Worm (Caenorhabditis elegans) whole organism, L3 larva: ENCODE results near the gene vps-53.

Experiments
- R02D3.7 ChIP-seq: fragments of 150-350 bp; optimal IDR thresholded peaks from 2 replicates; lab custom pipeline; 2014; ENCODE audit warnings: missing biosample characterization, missing genetic modification characterization
- ZK546.5 ChIP-seq: sonication (generic microtip); optimal IDR thresholded peaks from 2 replicates; lab custom pipeline; 2017; ENCODE audit warnings: missing biosample characterization, missing genetic modification characterization
- aly-2 ChIP-seq: fragments of 150-350 bp; optimal IDR thresholded peaks from 2 replicates; lab custom pipeline; 2014; ENCODE audit warnings: missing biosample characterization, missing genetic modification characterization
- ama-1 ChIP-seq: fragments of 150-350 bp; optimal IDR thresholded peaks from 2 replicates; lab custom pipeline; 2018
- ceh-16 ChIP-seq: sonication (generic microtip); optimal IDR thresholded peaks from 2 replicates; lab custom pipeline; 2017; ENCODE audit warnings: missing biosample characterization, missing genetic modification characterization
- ceh-28 ChIP-seq: fragments of 150-350 bp; optimal IDR thresholded peaks from 2 replicates; lab custom pipeline; 2014; ENCODE audit warnings: missing biosample characterization, missing genetic modification reagents, missing genetic modification characterization
- ceh-82 ChIP-seq: fragments of 150-350 bp; optimal IDR thresholded peaks from 2 replicates; lab custom pipeline; 2014; ENCODE audit warnings: missing biosample characterization, missing genetic modification characterization
- daf-12 ChIP-seq: fragments of 150-350 bp; optimal IDR thresholded peaks from 2 replicates; lab custom pipeline; 2014; ENCODE audit warnings: missing biosample characterization, missing genetic modification reagents, missing genetic modification characterization
- egl-27 ChIP-seq: sonication (generic microtip); optimal IDR thresholded peaks from 4 replicates; lab custom pipeline; 2017; ENCODE audit warnings: missing biosample characterization, missing genetic modification reagents, missing genetic modification characterization
- elt-1 ChIP-seq: fragments of 150-350 bp; optimal IDR thresholded peaks from 2 replicates; lab custom pipeline; 2014; ENCODE audit warnings: missing biosample characterization, missing genetic modification characterization
- elt-3 ChIP-seq, 3 experiments: fragments of 150-350 bp in 1 of 3; sonication (generic microtip) in 2 of 3; optimal IDR thresholded peaks; 2 replicates in 2 of 3; 4 replicates in 1 of 3; lab custom pipeline; 2014 to 2017; ENCODE audit warnings: missing biosample characterization in 3 of 3, missing genetic modification characterization in 3 of 3
- eor-1 ChIP-seq, 2 experiments: fragments of 150-350 bp; optimal IDR thresholded peaks; 2 replicates each; lab custom pipeline; 2014 to 2018; ENCODE audit warnings: missing biosample characterization in 2 of 2, missing genetic modification characterization in 2 of 2
- fkh-2 ChIP-seq: fragments of 150-350 bp; optimal IDR thresholded peaks from 2 replicates; lab custom pipeline; 2014; ENCODE audit warnings: missing biosample characterization, missing genetic modification reagents, missing genetic modification characterization
- fos-1 ChIP-seq: fragments of 150-350 bp; optimal IDR thresholded peaks from 2 replicates; lab custom pipeline; 2014; ENCODE audit warnings: missing biosample characterization, missing genetic modification characterization
- hmg-11 ChIP-seq: sonication (generic microtip); optimal IDR thresholded peaks from 2 replicates; lab custom pipeline; 2016; ENCODE audit warnings: missing genetic modification characterization, missing compliant biosample characterization
- jun-1 ChIP-seq: fragments of 150-350 bp; optimal IDR thresholded peaks from 2 replicates; lab custom pipeline; 2014; ENCODE audit warnings: missing biosample characterization, missing genetic modification reagents, missing genetic modification characterization
- lin-15B ChIP-seq: fragments of 150-350 bp; optimal IDR thresholded peaks from 2 replicates; lab custom pipeline; 2014; ENCODE audit warnings: missing biosample characterization, missing genetic modification characterization
- lin-39 ChIP-seq: fragments of 150-350 bp; optimal IDR thresholded peaks from 2 replicates; lab custom pipeline; 2018; ENCODE audit warnings: missing biosample characterization, missing genetic modification reagents, missing genetic modification characterization
- mdl-1 ChIP-seq: fragments of 150-350 bp; optimal IDR thresholded peaks from 2 replicates; lab custom pipeline; 2014; ENCODE audit warnings: missing biosample characterization, missing genetic modification characterization
- nfya-1 ChIP-seq: sonication (generic microtip); optimal IDR thresholded peaks from 2 replicates; lab custom pipeline; 2017; ENCODE audit warnings: missing genetic modification characterization, mild to moderate bottlenecking, missing compliant biosample characterization, antibody characterized with exemption, moderate library complexity; ENCODE audit not compliant: insufficient read depth
- nhr-11 ChIP-seq: fragments of 150-350 bp; optimal IDR thresholded peaks from 2 replicates; lab custom pipeline; 2014; ENCODE audit warnings: missing biosample characterization, missing genetic modification characterization
- nhr-12 ChIP-seq: fragments of 150-350 bp; optimal IDR thresholded peaks from 2 replicates; lab custom pipeline; 2014; ENCODE audit warnings: missing biosample characterization, missing genetic modification characterization
- nhr-23 ChIP-seq: fragments of 150-350 bp; optimal IDR thresholded peaks from 2 replicates; lab custom pipeline; 2014; ENCODE audit warnings: missing biosample characterization, missing genetic modification reagents, missing genetic modification characterization
- nhr-237 ChIP-seq: fragments of 150-350 bp; optimal IDR thresholded peaks from 2 replicates; lab custom pipeline; 2014; ENCODE audit warnings: missing biosample characterization, missing genetic modification characterization
- nhr-25 ChIP-seq: sonication (generic microtip); optimal IDR thresholded peaks from 2 replicates; lab custom pipeline; 2017; ENCODE audit warnings: missing biosample characterization, missing genetic modification characterization
- nhr-28 ChIP-seq: fragments of 150-350 bp; optimal IDR thresholded peaks from 2 replicates; lab custom pipeline; 2014; ENCODE audit warnings: missing biosample characterization, missing genetic modification characterization
- nhr-43 ChIP-seq: sonication (generic microtip); optimal IDR thresholded peaks from 2 replicates; lab custom pipeline; 2016; ENCODE audit warnings: mild to moderate bottlenecking, missing genetic modification characterization, missing compliant biosample characterization; ENCODE audit not compliant: poor library complexity, severe bottlenecking
- nhr-67 ChIP-seq: fragments of 150-350 bp; optimal IDR thresholded peaks from 2 replicates; lab custom pipeline; 2014; ENCODE audit warnings: missing biosample characterization, missing genetic modification characterization
- nhr-76 ChIP-seq: fragments of 150-350 bp; sonication (generic microtip); optimal IDR thresholded peaks from 5 replicates; lab custom pipeline; 2014; ENCODE audit warnings: missing biosample characterization, missing genetic modification characterization
- nhr-77 ChIP-seq: fragments of 150-350 bp; optimal IDR thresholded peaks from 2 replicates; lab custom pipeline; 2014; ENCODE audit warnings: missing biosample characterization, missing genetic modification characterization
- pha-4 ChIP-seq: fragments of 150-350 bp; optimal IDR thresholded peaks from 2 replicates; lab custom pipeline; 2014; ENCODE audit warnings: missing biosample characterization, missing genetic modification reagents, missing genetic modification characterization
- sea-2 ChIP-seq: fragments of 150-350 bp; sonication (generic microtip); optimal IDR thresholded peaks from 4 replicates; lab custom pipeline; 2014; ENCODE audit warnings: missing biosample characterization, missing genetic modification reagents, missing genetic modification characterization
- skn-1 ChIP-seq: fragments of 150-350 bp; optimal IDR thresholded peaks from 2 replicates; lab custom pipeline; 2014; ENCODE audit warnings: missing biosample characterization, missing genetic modification characterization
- snpc-4 ChIP-seq: fragments of 150-350 bp; optimal IDR thresholded peaks from 2 replicates; lab custom pipeline; 2014; ENCODE audit warnings: missing biosample characterization, missing genetic modification characterization
- tbx-2 ChIP-seq: sonication (generic microtip); optimal IDR thresholded peaks from 2 replicates; lab custom pipeline; 2016; ENCODE audit warnings: mild to moderate bottlenecking, missing genetic modification characterization, missing compliant biosample characterization
- unc-39 ChIP-seq: sonication (generic microtip); optimal IDR thresholded peaks from 4 replicates; lab custom pipeline; 2017; ENCODE audit warnings: missing biosample characterization, missing genetic modification characterization
- unc-62 ChIP-seq: fragments of 150-350 bp; sonication (generic microtip); optimal IDR thresholded peaks from 4 replicates; lab custom pipeline; 2014; ENCODE audit warnings: missing biosample characterization, missing genetic modification reagents, missing genetic modification characterization
- zag-1 ChIP-seq: fragments of 150-350 bp; optimal IDR thresholded peaks from 2 replicates; lab custom pipeline; 2014; ENCODE audit warnings: missing biosample characterization, missing genetic modification characterization
- ztf-11 ChIP-seq: fragments of 150-350 bp; optimal IDR thresholded peaks from 2 replicates; lab custom pipeline; 2014; ENCODE audit warnings: missing biosample characterization, missing genetic modification characterization
- ztf-4 ChIP-seq: fragments of 150-350 bp; optimal IDR thresholded peaks from 2 replicates; lab custom pipeline; 2014; ENCODE audit warnings: missing biosample characterization, missing genetic modification characterization

vps-53 gene

DNA sequence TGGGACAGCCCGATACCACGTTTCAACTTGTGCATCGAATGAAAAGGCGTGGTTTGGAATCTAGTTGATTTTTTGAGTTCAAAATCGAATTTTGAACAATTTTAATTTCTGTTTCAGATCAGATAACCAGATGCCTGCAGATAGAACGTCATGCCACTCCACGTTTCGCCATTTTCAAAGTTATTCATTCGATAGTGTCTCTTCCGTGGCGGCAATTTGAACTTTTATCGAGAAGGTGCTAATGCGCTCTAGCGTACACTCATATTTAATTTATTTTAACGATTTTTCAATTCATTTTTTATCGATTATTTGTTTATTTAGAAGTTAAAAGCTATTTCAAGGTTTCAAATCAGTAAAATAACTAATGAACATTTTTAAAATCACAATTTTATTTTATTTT lies 18.6 kb upstream of the vps-53 start:
- TF ChIP-seq daf-12 (no peak), lin-15B (tag; lab: Kevin White, UChicago) (peak; percentile 18)

ce11 chrIII:9772394-9772793 lies 15.1 kb upstream of the vps-53 start:
- no peak for TF ChIP-seq nhr-28 (tag; lab: Kevin White, UChicago)
- no peak for TF ChIP-seq nfya-1 (tag; lab: Kevin White, UChicago)
- no peak for TF ChIP-seq nhr-77 (tag; lab: Kevin White, UChicago)
- no peak for TF ChIP-seq nhr-11
- TF ChIP-seq elt-1 (tag; lab: Kevin White, UChicago), result no peak
- no peak for TF ChIP-seq snpc-4 (tag; lab: Kevin White, UChicago)
- TF ChIP-seq nhr-23 (tag; lab: Kevin White, UChicago), result no peak

ce11 chrIII:9770590-9770989 lies 13.3 kb upstream of the vps-53 start:
- TF ChIP-seq mdl-1 (tag; lab: Kevin White, UChicago) (no peak), fos-1 (tag; lab: Kevin White, UChicago) (no peak), unc-62 (GFP tag; lab: Kevin White, UChicago) (no peak), ztf-4 (tag; lab: Kevin White, UChicago) (no peak)

- TF ChIP-seq mdl-1 (tag; lab: Kevin White, UChicago), result no peak
- TF ChIP-seq ztf-11 (tag; lab: Kevin White, UChicago), result no peak
- TF ChIP-seq lin-15B (tag; lab: Kevin White, UChicago), result no peak
- TF ChIP-seq zag-1, result no peak
- TF ChIP-seq ZK546.5 (tag; lab: Kevin White, UChicago), result no peak
- no peak for TF ChIP-seq nhr-23 (tag; lab: Kevin White, UChicago)
- no peak for TF ChIP-seq nhr-25 (tag; lab: Kevin White, UChicago)
- TF ChIP-seq egl-27 (tag; lab: Kevin White, UChicago), result no peak
- TF ChIP-seq, all 47 proteins: peak for 0
Observed at ce11 chrIII:9768023-9768422, 10.7 kb upstream of the vps-53 start.

- TF ChIP-seq ama-1 (lab: Kevin White, UChicago) (no peak), nhr-43 (tag; lab: Kevin White, UChicago) (no peak), nhr-67 (tag; lab: Kevin White, UChicago) (no peak), nfya-1 (tag; lab: Kevin White, UChicago) (no peak), lin-15B (tag; lab: Kevin White, UChicago) (no peak), nhr-237 (tag; lab: Kevin White, UChicago) (no peak), ceh-28 (tag; lab: Kevin White, UChicago) (no peak), ceh-82 (tag; lab: Kevin White, UChicago) (no peak), lin-39 (tag; lab: Kevin White, UChicago) (no peak), pha-4 (no peak), jun-1 (no peak), eor-1 (tag; optimal IDR thresholded peaks at IDR 0.05; lab: Kevin White, UChicago) (no peak), unc-39 (tag; lab: Kevin White, UChicago) (no peak), sea-2 (GFP tag; lab: Kevin White, UChicago) (no peak), elt-3 (tag; optimal IDR thresholded peaks at IDR 0.05; lab: Kevin White, UChicago) (no peak), ztf-11 (tag; lab: Kevin White, UChicago) (no peak)
- TF ChIP-seq, all 47 proteins: peak for 0
Observed at ce11 chrIII:9767095-9767494, 9.8 kb upstream of the vps-53 start.

DNA sequence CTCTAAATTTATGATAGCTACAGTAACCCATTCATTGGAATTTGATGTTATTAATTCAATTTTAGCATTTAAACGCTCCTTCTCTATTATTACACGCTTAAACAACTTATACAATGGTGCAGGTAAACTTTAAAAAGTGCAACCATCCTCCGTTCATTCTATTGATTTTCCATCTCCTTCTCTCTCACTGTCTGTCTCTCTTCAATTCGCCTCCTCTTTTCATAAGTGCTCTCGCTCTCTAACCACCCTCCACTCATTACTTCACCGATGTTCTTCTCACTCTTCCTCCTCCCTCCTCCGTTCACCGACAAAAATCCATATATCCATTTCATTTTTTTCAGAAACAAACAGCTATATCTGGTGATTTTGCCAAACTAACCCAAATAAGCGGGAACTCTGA lies 8.9 kb upstream of the vps-53 start, which contains the start of gene cbp-1:
TSS of gene cbp-1 (plus strand) at position 335 of the 400 bp plus-strand sequence.
- no peak for TF ChIP-seq nhr-67 (tag; lab: Kevin White, UChicago)
- no peak for TF ChIP-seq sea-2 (GFP tag; lab: Kevin White, UChicago)
- peak; percentile 83 for TF ChIP-seq ceh-28 (tag; lab: Kevin White, UChicago)
- peak; percentile 57 for TF ChIP-seq nhr-23 (tag; lab: Kevin White, UChicago)
- no peak for TF ChIP-seq ztf-4 (tag; lab: Kevin White, UChicago)
- no peak for TF ChIP-seq fkh-2 (tag; lab: Kevin White, UChicago)
- no peak for TF ChIP-seq eor-1 (tag; optimal IDR thresholded peaks at IDR 0.05; lab: Kevin White, UChicago)
- no peak for TF ChIP-seq ztf-11 (tag; lab: Kevin White, UChicago)
- no peak for TF ChIP-seq elt-3 (tag; optimal IDR thresholded peaks at IDR 0.05; lab: Kevin White, UChicago)
- TF ChIP-seq skn-1 (tag; lab: Kevin White, UChicago), result no peak
- TF ChIP-seq nhr-76, result no peak
- TF ChIP-seq nhr-12 (tag; lab: Kevin White, UChicago), result no peak
- TF ChIP-seq unc-39 (tag; lab: Kevin White, UChicago), result no peak
- no peak for TF ChIP-seq ama-1 (lab: Kevin White, UChicago)
- TF ChIP-seq elt-1 (tag; lab: Kevin White, UChicago), result no peak
- TF ChIP-seq hmg-11 (tag; lab: Kevin White, UChicago), result peak; percentile 18
- TF ChIP-seq nhr-11, result no peak
- no peak for TF ChIP-seq nhr-77 (tag; lab: Kevin White, UChicago)
- TF ChIP-seq egl-27 (tag; lab: Kevin White, UChicago), result no peak
- TF ChIP-seq jun-1, result no peak
- no peak for TF ChIP-seq R02D3.7 (tag; lab: Kevin White, UChicago)
- no peak for TF ChIP-seq mdl-1 (tag; lab: Kevin White, UChicago)
- no peak for TF ChIP-seq tbx-2 (tag; lab: Kevin White, UChicago)
- no peak for TF ChIP-seq ceh-82 (tag; lab: Kevin White, UChicago)
- TF ChIP-seq lin-15B (tag; lab: Kevin White, UChicago), result no peak
- TF ChIP-seq ceh-16 (tag; lab: Kevin White, UChicago), result no peak
- no peak for TF ChIP-seq nhr-43 (tag; lab: Kevin White, UChicago)
- no peak for TF ChIP-seq aly-2 (tag; lab: Kevin White, UChicago)
- peak; percentile 48 for TF ChIP-seq daf-12
- TF ChIP-seq ZK546.5 (tag; lab: Kevin White, UChicago), result no peak
- TF ChIP-seq fos-1 (tag; lab: Kevin White, UChicago), result no peak
